Worm (Caenorhabditis elegans) whole organism, young adult: ENCODE results near the gene phat-3.
A peak's percentile ranks its signal among the peaks of the same experiment; 100 is the strongest.
"Not testable (repeated sequence)": the region's sequence is repeated elsewhere in the genome, so short reads cannot be mapped to it uniquely, and the experiment has no call there.

Source experiments
- hlh-12 ChIP-seq: sonication (generic microtip); optimal IDR thresholded peaks from 2 replicates; lab custom pipeline; 2016; ENCODE audit warnings: missing genetic modification characterization, missing compliant biosample characterization
- lin-26 ChIP-seq: fragments of 200-800 bp; sonication (Bioruptor generic); IDR thresholded peaks from 2 replicates; pipeline ENCODE4 v1.3.6; 2022; ENCODE audit warnings: missing genetic modification reagents, missing genetic modification characterization, missing compliant biosample characterization
- lir-1 ChIP-seq: fragments of 200-800 bp; sonication (Bioruptor generic); conservative IDR thresholded peaks from 2 replicates; pipeline ENCODE4 v1.3.6; 2022; ENCODE audit warnings: missing genetic modification reagents, missing genetic modification characterization, missing compliant biosample characterization

- peak; percentile 35; the same call in 1 of the 2 replicates for TF ChIP-seq lir-1 (GFP tag; lab: Robert Waterston, UW)
- not testable (repeated sequence) for TF ChIP-seq lin-26; hlh-12 (tag; lab: Kevin White, UChicago)
Observed at ce11 chrV:4063559-4064164, 19.9 kb downstream of the phat-3 start.
